Fruit fly (Drosophila melanogaster): ENCODE measurements around the gene Cyp6d5.
A peak's percentile ranks its signal among the peaks of the same experiment; 100 is the strongest.

Cyp6d5 gene

DNA sequence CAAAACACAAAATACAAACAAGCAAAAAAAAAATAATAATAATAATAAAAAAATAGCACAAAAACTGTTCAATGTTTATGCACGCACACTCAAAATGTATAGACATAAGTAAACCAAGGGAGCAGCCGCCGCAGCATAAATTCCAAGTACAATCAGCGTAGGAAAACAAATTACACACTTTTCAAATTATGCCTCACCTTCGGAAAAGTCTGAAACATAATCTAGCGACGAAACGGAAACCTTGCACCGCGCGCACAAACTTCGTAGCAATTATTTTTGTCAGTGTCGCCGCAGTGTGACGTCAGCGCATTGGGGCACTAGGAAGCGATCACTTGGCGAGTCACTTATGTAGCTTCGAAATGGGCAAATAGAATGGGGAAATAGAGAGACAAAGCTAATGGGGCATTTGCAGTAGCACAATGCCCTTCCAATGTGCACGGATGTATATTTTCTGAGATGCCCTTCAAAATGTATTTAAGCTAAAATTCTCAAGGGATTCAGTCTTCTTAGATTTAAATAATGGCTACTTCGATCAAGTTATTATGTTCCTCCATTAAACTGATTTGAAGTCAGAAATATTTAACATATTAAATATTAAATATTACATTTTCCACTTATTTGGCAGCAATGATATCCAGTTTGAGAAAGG lies 12.1 kb upstream of the Cyp6d5 start (continued):
- TF ChIP-seq HLH54F (GFP tag; optimal IDR thresholded peaks at IDR 0.05) (peak; percentile 33), pzg (GFP tag; optimal IDR thresholded peaks at IDR 0.05) (no peak), CG4617 (GFP tag; optimal IDR thresholded peaks at IDR 0.05; ENCODE audit: borderline replicate concordance) (peak; percentile 5), aop (GFP tag; IDR thresholded peaks at IDR 0.05) (no peak), Lim3 (GFP tag; IDR thresholded peaks at IDR 0.05) (no peak), CG12219 (GFP tag; optimal IDR thresholded peaks at IDR 0.05) (peak; percentile 33), CG7357 (GFP tag; IDR thresholded peaks at IDR 0.05) (peak; percentile 55; the same call in 1 of the 3 replicates), sens (GFP tag) (peak; percentile 86), CG2120 (GFP tag; optimal IDR thresholded peaks at IDR 0.05) (peak; percentile 48), CHES-1-like (GFP tag; optimal IDR thresholded peaks at IDR 0.05) (no peak), onecut (GFP tag; IDR thresholded peaks at IDR 0.05) (peak; percentile 38; the same call in 1 of the 2 replicates), CG7786 (GFP tag; optimal IDR thresholded peaks at IDR 0.05) (peak; percentile 25), CG11560 (tag; IDR thresholded peaks at IDR 0.05) (no peak), CG10267 (tag; optimal IDR thresholded peaks at IDR 0.05) (peak; percentile 18), CG16815 (GFP tag; optimal IDR thresholded peaks at IDR 0.05) (no peak), CG8924 (tag; optimal IDR thresholded peaks at IDR 0.05) (peak; percentile 52), CG9797 (GFP tag; optimal IDR thresholded peaks at IDR 0.05) (no peak), ATbp (GFP tag; optimal IDR thresholded peaks at IDR 0.05) (peak; percentile 58), PHDP (tag; optimal IDR thresholded peaks at IDR 0.05) (peak; percentile 41), CG17186 (GFP tag; optimal IDR thresholded peaks at IDR 0.05) (no peak), eve (GFP tag; optimal IDR thresholded peaks at IDR 0.05) (peak in 1 of 2 experiments; percentile 58), CG3838 (GFP tag; optimal IDR thresholded peaks at IDR 0.05) (no peak), CG7987 (GFP tag; optimal IDR thresholded peaks at IDR 0.05) (peak; percentile 26), CG17802 (tag; optimal IDR thresholded peaks at IDR 0.05) (no peak), Dip2 (GFP tag; IDR thresholded peaks at IDR 0.05) (no peak), pum (GFP tag; optimal IDR thresholded peaks at IDR 0.05) (no peak), CG13123 (GFP tag; optimal IDR thresholded peaks at IDR 0.05) (no peak), Taf1 (GFP tag; IDR thresholded peaks at IDR 0.05) (no peak), CG13624 (GFP tag; optimal IDR thresholded peaks at IDR 0.05) (peak; percentile 39), Aef1 (GFP tag; IDR thresholded peaks at IDR 0.05) (peak; percentile 43; the same call in 1 of the 3 replicates), yki (optimal IDR thresholded peaks at IDR 0.05) (no peak), CG12391 (tag; optimal IDR thresholded peaks at IDR 0.05) (peak; percentile 26), Hr3 (GFP tag; optimal IDR thresholded peaks at IDR 0.05) (peak; percentile 64), CG8359 (GFP tag; optimal IDR thresholded peaks at IDR 0.05; ENCODE audit: borderline replicate concordance) (no peak), toy (GFP tag; IDR thresholded peaks at IDR 0.05) (no peak), oc (tag; optimal IDR thresholded peaks at IDR 0.05) (peak; percentile 50), Eip74EF (GFP tag; optimal IDR thresholded peaks at IDR 0.05) (peak in 1 of 2 experiments; percentile 78), HLH3B (GFP tag; IDR thresholded peaks at IDR 0.05) (peak; percentile 48), Hsf (GFP tag; optimal IDR thresholded peaks at IDR 0.05) (peak; percentile 36), CG13894 (tag; optimal IDR thresholded peaks at IDR 0.05) (no peak), unpg (GFP tag; optimal IDR thresholded peaks at IDR 0.05) (peak; percentile 63), Hr78 (GFP tag; optimal IDR thresholded peaks at IDR 0.05) (no peak), TFAM (GFP tag; optimal IDR thresholded peaks at IDR 0.05) (no peak), CG1792 (GFP tag; optimal IDR thresholded peaks at IDR 0.05) (no peak), CG15479 (GFP tag; optimal IDR thresholded peaks at IDR 0.05) (no peak), nmo (GFP tag; optimal IDR thresholded peaks at IDR 0.05) (peak; percentile 35), CG7556 (GFP tag; optimal IDR thresholded peaks at IDR 0.05) (peak; percentile 35), kay (GFP tag; optimal IDR thresholded peaks at IDR 0.05) (peak; percentile 51), hbn (GFP tag; IDR thresholded peaks at IDR 0.05; ENCODE audit: partially characterized antibody) (no peak), ro (GFP tag; IDR thresholded peaks at IDR 0.05) (0 out of 2 replicates have a peak, but pooled peaks have one; percentile 11)

Data from whole organism, embryonic.